Worm (Caenorhabditis elegans): ENCODE data around the gene pxl-1.

- TF ChIP-seq lin-54 (GFP tag; optimal IDR thresholded peaks at IDR 0.05) (no peak), nfya-2 (GFP tag; IDR thresholded peaks at IDR 0.05) (no peak), ztf-25 (GFP tag; IDR thresholded peaks at IDR 0.05) (no peak), madf-8 (GFP tag; conservative IDR thresholded peaks at IDR 0.05) (no peak)
These were observed 26.4 kb downstream of the pxl-1 start, which contains the start of gene F01F1.15 for ce11 chrIII:5869429-5869828.

All from whole organism, young adult.